Worm (Caenorhabditis elegans) whole organism, L4 larva: ENCODE results near the gene F46F2.3.

Source experiments
- F37D6.2 ChIP-seq: sonication (generic microtip); optimal IDR thresholded peaks from 2 replicates; lab custom pipeline; 2016; ENCODE audit warnings: mild to moderate bottlenecking, missing genetic modification characterization, missing compliant biosample characterization
- R02D3.7 ChIP-seq: fragments of 150-350 bp; sonication (generic microtip); optimal IDR thresholded peaks from 3 replicates; lab custom pipeline; 2014; ENCODE audit warnings: missing biosample characterization, missing genetic modification characterization
- T20F7.1 ChIP-seq: fragments of 200-800 bp; sonication (Bioruptor generic); optimal IDR thresholded peaks from 2 replicates; lab custom pipeline; 2018; ENCODE audit warnings: mild to moderate bottlenecking, missing genetic modification characterization, missing compliant biosample characterization
- T26A8.4 ChIP-seq: fragments of 200-800 bp; sonication (Bioruptor generic); IDR thresholded peaks from 2 replicates; pipeline ENCODE4 v1.3.6; 2022; ENCODE audit warnings: missing genetic modification characterization, missing compliant biosample characterization
- Y48G9A.11 ChIP-seq: fragments of 200-800 bp; sonication (Bioruptor generic); IDR thresholded peaks from 2 replicates; pipeline ENCODE4 v1.3.6; 2022; ENCODE audit warnings: missing genetic modification reagents, missing genetic modification characterization, missing compliant biosample characterization
- Y5F2A.4 ChIP-seq: fragments of 200-800 bp; sonication (Bioruptor generic); optimal IDR thresholded peaks from 2 replicates; lab custom pipeline; 2018; ENCODE audit warnings: mild to moderate bottlenecking, missing genetic modification characterization, missing compliant biosample characterization
- ZK546.5 ChIP-seq, 2 experiments: sonication (generic microtip); optimal IDR thresholded peaks; 2 replicates each; lab custom pipeline; 2017; ENCODE audit warnings: missing biosample characterization in 2 of 2, missing genetic modification characterization in 2 of 2
- aha-1 ChIP-seq: fragments of 150-350 bp; peaks from one replicate; lab custom pipeline; 2014; ENCODE audit warnings: missing biosample characterization, missing genetic modification characterization
- ceh-20 ChIP-seq: fragments of 200-800 bp; sonication (Bioruptor generic); IDR thresholded peaks from 2 replicates; pipeline ENCODE4 v1.3.6; 2022; ENCODE audit warnings: missing genetic modification reagents, missing genetic modification characterization, missing compliant biosample characterization
- daf-12 ChIP-seq: fragments of 150-350 bp; optimal IDR thresholded peaks from 2 replicates; lab custom pipeline; 2014; ENCODE audit warnings: missing biosample characterization, missing genetic modification reagents, missing genetic modification characterization
- daf-16 ChIP-seq, 3 experiments: sonication (generic microtip); optimal IDR thresholded peaks; 2 replicates each; lab custom pipeline; 2016 to 2017; ENCODE audit warnings: missing genetic modification characterization in 3 of 3, missing genetic modification reagents in 3 of 3, mild to moderate bottlenecking in 2 of 3, missing compliant biosample characterization in 2 of 3, missing biosample characterization in 1 of 3, moderate library complexity in 1 of 3
- daf-8 ChIP-seq: fragments of 200-800 bp; sonication (Bioruptor generic); IDR thresholded peaks from 2 replicates; pipeline ENCODE4 v1.3.6; 2022; ENCODE audit warnings: missing genetic modification characterization, missing compliant biosample characterization
- dmd-9 ChIP-seq: fragments of 200-800 bp; sonication (Bioruptor generic); IDR thresholded peaks from 2 replicates; pipeline ENCODE4 v1.3.6; 2022; ENCODE audit warnings: missing genetic modification reagents, missing genetic modification characterization, missing compliant biosample characterization
- dpl-1 ChIP-seq: fragments of 150-350 bp; optimal IDR thresholded peaks from 2 replicates; lab custom pipeline; 2014; ENCODE audit warnings: missing biosample characterization, missing genetic modification reagents, missing genetic modification characterization
- dve-1 ChIP-seq: sonication (generic microtip); optimal IDR thresholded peaks from 2 replicates; lab custom pipeline; 2017; ENCODE audit warnings: antibody characterized with exemption, mild to moderate bottlenecking, missing genetic modification characterization, missing compliant biosample characterization; ENCODE audit not compliant: insufficient read depth
- egl-43 ChIP-seq: fragments of 200-800 bp; sonication (Bioruptor generic); IDR thresholded peaks from 2 replicates; pipeline ENCODE4 v1.3.6; 2022; ENCODE audit warnings: missing genetic modification reagents, missing genetic modification characterization, missing compliant biosample characterization
- fkh-10 ChIP-seq: fragments of 150-350 bp; optimal IDR thresholded peaks from 2 replicates; lab custom pipeline; 2014; ENCODE audit warnings: missing biosample characterization, missing genetic modification reagents, missing genetic modification characterization
- hmg-1.1 ChIP-seq: fragments of 200-800 bp; sonication (Bioruptor generic); IDR thresholded peaks from 2 replicates; pipeline ENCODE4 v1.3.6; 2022; ENCODE audit warnings: missing genetic modification reagents, missing genetic modification characterization, missing compliant biosample characterization
- lin-1 ChIP-seq: fragments of 200-800 bp; sonication (Bioruptor generic); IDR thresholded peaks from 2 replicates; pipeline ENCODE4 v1.3.6; 2022; ENCODE audit warnings: missing genetic modification reagents, missing genetic modification characterization, missing compliant biosample characterization
- lin-13 ChIP-seq: fragments of 150-350 bp; optimal IDR thresholded peaks from 2 replicates; lab custom pipeline; 2014; ENCODE audit warnings: missing biosample characterization, missing genetic modification reagents, missing genetic modification characterization
- lin-39 ChIP-seq: fragments of 150-350 bp; optimal IDR thresholded peaks from 2 replicates; lab custom pipeline; 2014; ENCODE audit warnings: missing biosample characterization, missing genetic modification reagents, missing genetic modification characterization
- mes-2 ChIP-seq: sonication (generic microtip); optimal IDR thresholded peaks from 2 replicates; lab custom pipeline; 2016; ENCODE audit warnings: missing genotype, mild to moderate bottlenecking, missing genetic modification characterization, missing compliant biosample characterization; ENCODE audit not compliant: poor library complexity, severe bottlenecking
- mxl-3 ChIP-seq: fragments of 200-800 bp; sonication (Bioruptor generic); optimal IDR thresholded peaks from 2 replicates; lab custom pipeline; 2018; ENCODE audit warnings: mild to moderate bottlenecking, missing genetic modification characterization, missing compliant biosample characterization
- nhr-25 ChIP-seq: sonication (generic microtip); optimal IDR thresholded peaks from 2 replicates; lab custom pipeline; 2017; ENCODE audit warnings: missing genetic modification characterization, mild to moderate bottlenecking, missing compliant biosample characterization, antibody characterized with exemption, moderate library complexity, borderline replicate concordance; ENCODE audit not compliant: insufficient read depth
- nhr-6 ChIP-seq: fragments of 150-350 bp; optimal IDR thresholded peaks from 2 replicates; lab custom pipeline; 2014; ENCODE audit warnings: missing biosample characterization, missing genetic modification characterization
- pha-4 ChIP-seq, 2 experiments: fragments of 150-350 bp in 1 of 2; fragments of 200-800 bp in 1 of 2; sonication (Bioruptor generic) in 1 of 2; IDR thresholded peaks in 1 of 2; optimal IDR thresholded peaks in 1 of 2; 2 replicates each; pipeline versions ENCODE4 v1.3.6 to Lab custom; 2014 to 2022; ENCODE audit warnings: missing genetic modification characterization in 2 of 2, missing genetic modification reagents in 2 of 2, missing biosample characterization in 1 of 2, missing compliant biosample characterization in 1 of 2
- pqm-1 ChIP-seq: sonication (generic microtip); optimal IDR thresholded peaks from 2 replicates; lab custom pipeline; 2017; ENCODE audit warnings: missing biosample characterization, missing genetic modification characterization
- rbr-2 ChIP-seq: sonication (generic microtip); optimal IDR thresholded peaks from 2 replicates; lab custom pipeline; 2016; ENCODE audit warnings: missing genotype, missing genetic modification characterization, missing compliant biosample characterization
- sdz-12 ChIP-seq: fragments of 200-800 bp; sonication (Bioruptor generic); optimal IDR thresholded peaks from 2 replicates; lab custom pipeline; 2018; ENCODE audit warnings: mild to moderate bottlenecking, missing genetic modification characterization, missing compliant biosample characterization
- set-16 ChIP-seq: fragments of 200-800 bp; sonication (Bioruptor generic); IDR thresholded peaks from 2 replicates; pipeline ENCODE4 v1.3.6; 2022; ENCODE audit warnings: missing genetic modification reagents, missing genetic modification characterization, missing compliant biosample characterization
- snpc-1.2 ChIP-seq: fragments of 200-800 bp; sonication (Bioruptor generic); IDR thresholded peaks from 2 replicates; pipeline ENCODE4 v1.3.6; 2022; ENCODE audit warnings: missing genetic modification reagents, missing genetic modification characterization, missing compliant biosample characterization
- snpc-4 ChIP-seq: fragments of 150-350 bp; optimal IDR thresholded peaks from 2 replicates; lab custom pipeline; 2014; ENCODE audit warnings: missing biosample characterization, missing genetic modification characterization
- spr-1 ChIP-seq: sonication (generic microtip); optimal IDR thresholded peaks from 2 replicates; lab custom pipeline; 2016; ENCODE audit warnings: mild to moderate bottlenecking, missing genetic modification characterization, missing compliant biosample characterization
- unc-39 ChIP-seq: sonication (generic microtip); optimal IDR thresholded peaks from 2 replicates; lab custom pipeline; 2017; ENCODE audit warnings: missing biosample characterization, missing genetic modification characterization
- unc-62 ChIP-seq, 3 experiments: fragments of 150-350 bp in 1 of 3; sonication (generic microtip); optimal IDR thresholded peaks in 2 of 3; peaks in 1 of 3; 1 replicate in 1 of 3; 2 replicates in 2 of 3; lab custom pipeline; 2014 to 2017; ENCODE audit warnings: missing biosample characterization in 3 of 3, missing genetic modification characterization in 3 of 3, missing genetic modification reagents in 3 of 3, missing genotype in 1 of 3
- zag-1 ChIP-seq: fragments of 150-350 bp; optimal IDR thresholded peaks from 2 replicates; lab custom pipeline; 2014; ENCODE audit warnings: missing biosample characterization, missing genetic modification characterization
- zfp-3 ChIP-seq: fragments of 200-800 bp; sonication (Bioruptor generic); conservative IDR thresholded peaks from 2 replicates; pipeline ENCODE4 v1.3.6; 2022; ENCODE audit warnings: missing genetic modification reagents, missing genetic modification characterization, missing compliant biosample characterization
- ztf-11 ChIP-seq: fragments of 150-350 bp; optimal IDR thresholded peaks from 2 replicates; lab custom pipeline; 2014; ENCODE audit warnings: missing biosample characterization, missing genetic modification characterization
- ztf-7 ChIP-seq: fragments of 150-350 bp; optimal IDR thresholded peaks from 2 replicates; lab custom pipeline; 2014; ENCODE audit warnings: missing biosample characterization, missing genetic modification characterization

Gene F46F2.3

ce11 chrX:15259947-15260687 is at the start of gene F46F2.3:
F46F2.3 (minus strand) TSS chrX:15260287.
- TF ChIP-seq hmg-1.1 (GFP tag; lab: Robert Waterston, UW), result no peak
- no peak for TF ChIP-seq T26A8.4 (GFP tag; lab: Robert Waterston, UW)
- TF ChIP-seq nhr-25 (tag; lab: Kevin White, UChicago), result peak; percentile 31
- no peak for TF ChIP-seq fkh-10 (GFP tag; lab: Kevin White, UChicago)
- TF ChIP-seq ceh-20 (GFP tag; lab: Robert Waterston, UW), result no peak
- no peak for TF ChIP-seq mxl-3 (GFP tag; lab: Kevin White, UChicago)
- TF ChIP-seq pha-4 (GFP tag; IDR thresholded peaks at IDR 0.05; lab: Robert Waterston, UW), result no peak
- no peak for TF ChIP-seq pha-4 (tag; optimal IDR thresholded peaks at IDR 0.05; lab: Kevin White, UChicago)
- no peak for TF ChIP-seq lin-13 (GFP tag; lab: Kevin White, UChicago)
- no peak for TF ChIP-seq ZK546.5 (tag; optimal IDR thresholded peaks at IDR 0.05; lab: Kevin White, UChicago)
- no peak for TF ChIP-seq egl-43 (GFP tag; lab: Robert Waterston, UW)
- no peak for TF ChIP-seq lin-39 (tag; lab: Kevin White, UChicago)
- TF ChIP-seq pqm-1, result no peak
- no peak for TF ChIP-seq daf-16 (GFP tag; optimal IDR thresholded peaks at IDR 0.05; lab: Kevin White, UChicago)
- TF ChIP-seq daf-16 (tag; optimal IDR thresholded peaks at IDR 0.05; lab: Kevin White, UChicago), result no peak
- TF ChIP-seq mes-2 (tag; lab: Kevin White, UChicago), result no peak
- peak; percentile 71 for TF ChIP-seq set-16 (GFP tag; lab: Robert Waterston, UW)
- TF ChIP-seq snpc-4 (tag; lab: Kevin White, UChicago), result no peak
- no peak for TF ChIP-seq lin-1 (GFP tag; lab: Robert Waterston, UW)
- no peak for TF ChIP-seq dpl-1 (GFP tag; lab: Kevin White, UChicago)

- TF ChIP-seq unc-62 (GFP tag; optimal IDR thresholded peaks at IDR 0.05 in 1 of 2; lab: Kevin White, UChicago), result peak in 1 of 2 experiments; percentile 60
- no peak for TF ChIP-seq unc-62 (tag; optimal IDR thresholded peaks at IDR 0.05; lab: Kevin White, UChicago)
- TF ChIP-seq zag-1 (tag; lab: Kevin White, UChicago), result no peak
- TF ChIP-seq, all 104 proteins: peak for 1
Measured at ce11 chrX:15309138-15309537, 49.1 kb upstream of the F46F2.3 start, which contains the start of gene nhr-91. nhr-91 (plus strand) TSS chrX:15309369.

ce11 chrX:15308685-15309084 is 48.6 kb upstream of the F46F2.3 start:
- TF ChIP-seq set-16 (GFP tag; lab: Robert Waterston, UW) (peak; percentile 60), dmd-9 (GFP tag; lab: Robert Waterston, UW) (0 out of 2 replicates have a peak, but pooled peaks have one; percentile 38), unc-39 (tag; lab: Kevin White, UChicago) (no peak)

- TF ChIP-seq daf-8 (GFP tag; lab: Robert Waterston, UW) (no peak), unc-62 (GFP tag; optimal IDR thresholded peaks at IDR 0.05 in 1 of 2; lab: Kevin White, UChicago) (peak in 1 of 2 experiments; percentile 66), unc-62 (tag; optimal IDR thresholded peaks at IDR 0.05; lab: Kevin White, UChicago) (no peak), zfp-3 (no peak), set-16 (GFP tag; lab: Robert Waterston, UW) (peak; percentile 24; the same call in 1 of the 2 replicates), aha-1 (tag; lab: Kevin White, UChicago) (peak; percentile 2), pha-4 (GFP tag; IDR thresholded peaks at IDR 0.05; lab: Robert Waterston, UW) (no peak), pha-4 (tag; optimal IDR thresholded peaks at IDR 0.05; lab: Kevin White, UChicago) (no peak)
Measured at ce11 chrX:15307677-15308076, 47.6 kb upstream of the F46F2.3 start.

- no peak for TF ChIP-seq ztf-11 (tag; lab: Kevin White, UChicago)
- TF ChIP-seq spr-1, result no peak
- TF ChIP-seq unc-62 (GFP tag; optimal IDR thresholded peaks at IDR 0.05 in 1 of 2; lab: Kevin White, UChicago), result no peak
- no peak for TF ChIP-seq unc-62 (tag; optimal IDR thresholded peaks at IDR 0.05; lab: Kevin White, UChicago)
- TF ChIP-seq Y5F2A.4 (GFP tag; lab: Kevin White, UChicago), result no peak
- no peak for TF ChIP-seq daf-12 (tag; lab: Kevin White, UChicago)
- TF ChIP-seq ztf-7 (tag; lab: Kevin White, UChicago), result no peak
- no peak for TF ChIP-seq R02D3.7 (tag; lab: Kevin White, UChicago)
- TF ChIP-seq dve-1 (tag; lab: Kevin White, UChicago), result no peak
- no peak for TF ChIP-seq F37D6.2 (tag; lab: Kevin White, UChicago)
- no peak for TF ChIP-seq nhr-6
- TF ChIP-seq rbr-2 (tag; lab: Kevin White, UChicago), result no peak
- TF ChIP-seq pqm-1, result no peak
- no peak for TF ChIP-seq ceh-20 (GFP tag; lab: Robert Waterston, UW)
- no peak for TF ChIP-seq sdz-12 (GFP tag; lab: Kevin White, UChicago)
- no peak for TF ChIP-seq Y48G9A.11
- no peak for TF ChIP-seq snpc-1.2 (GFP tag; lab: Robert Waterston, UW)
- no peak for TF ChIP-seq zag-1 (tag; lab: Kevin White, UChicago)
- TF ChIP-seq T20F7.1, result no peak
- TF ChIP-seq set-16 (GFP tag; lab: Robert Waterston, UW), result no peak
Measured at ce11 chrX:15302863-15303262, 42.8 kb upstream of the F46F2.3 start, which contains the start of gene ser-2. ser-2 (minus strand) TSS chrX:15302963.
